Worm (Caenorhabditis elegans): ENCODE data around the gene Y17G7B.21.

Y17G7B.21 gene

ce11 chrII:11977363-11977762, at the start of gene Y17G7B.21:
Gene Y17G7B.21 (minus strand): TSS chrII:11977661.
- TF ChIP-seq hlh-17 (GFP tag; optimal IDR thresholded peaks at IDR 0.05; ENCODE audit: borderline replicate concordance) (peak; percentile 72), grh-1 (GFP tag; IDR thresholded peaks at IDR 0.05) (0 out of 2 replicates have a peak, but pooled peaks have one; percentile 21), nhr-85 (tag) (peak; percentile 82), hpl-2 (GFP tag; optimal IDR thresholded peaks at IDR 0.05) (no peak), nhr-77 (tag; optimal IDR thresholded peaks at IDR 0.05) (peak; percentile 6), ztf-4 (tag; optimal IDR thresholded peaks at IDR 0.05) (no peak), efl-1 (optimal IDR thresholded peaks at IDR 0.05) (no peak), efl-1 (GFP tag; optimal IDR thresholded peaks at IDR 0.05 in 1 of 2) (peak in 1 of 2 experiments; percentile 91), sptf-1 (tag; optimal IDR thresholded peaks at IDR 0.05) (no peak), ceh-8 (GFP tag; optimal IDR thresholded peaks at IDR 0.05) (no peak), nhr-71 (tag; optimal IDR thresholded peaks at IDR 0.05) (no peak), egl-13 (tag; optimal IDR thresholded peaks at IDR 0.05) (peak; percentile 1), lir-3 (tag; optimal IDR thresholded peaks at IDR 0.05; ENCODE audit: poor library complexity) (no peak)

- TF ChIP-seq ceh-90 (tag; optimal IDR thresholded peaks at IDR 0.05) (no peak), efl-1 (optimal IDR thresholded peaks at IDR 0.05) (peak; percentile 4 to 21), efl-1 (GFP tag; optimal IDR thresholded peaks at IDR 0.05 in 1 of 2) (peak; percentile 18 to 92), tlp-1 (tag; optimal IDR thresholded peaks at IDR 0.05) (no peak), fkh-4 (tag; optimal IDR thresholded peaks at IDR 0.05; ENCODE audit: borderline replicate concordance) (no peak), ama-1 (optimal IDR thresholded peaks at IDR 0.05) (no peak), unc-130 (tag; optimal IDR thresholded peaks at IDR 0.05) (no peak), snu-23 (GFP tag; optimal IDR thresholded peaks at IDR 0.05) (peak; percentile 5), skn-1 (tag; optimal IDR thresholded peaks at IDR 0.05) (peak; percentile 48), snpc-4 (tag; optimal IDR thresholded peaks at IDR 0.05) (no peak), lin-35 (GFP tag; optimal IDR thresholded peaks at IDR 0.05) (peak in 1 of 2 experiments; percentile 23), pqm-1 (tag; optimal IDR thresholded peaks at IDR 0.05) (no peak), sup-37 (GFP tag; optimal IDR thresholded peaks at IDR 0.05) (no peak), mdl-1 (tag; optimal IDR thresholded peaks at IDR 0.05) (no peak), F16B12.6 (tag; optimal IDR thresholded peaks at IDR 0.05) (peak; percentile 79), zip-4 (GFP tag; optimal IDR thresholded peaks at IDR 0.05) (no peak), swsn-7 (tag; optimal IDR thresholded peaks at IDR 0.05) (no peak), mep-1 (tag; optimal IDR thresholded peaks at IDR 0.05) (peak; percentile 22), ces-1 (GFP tag; optimal IDR thresholded peaks at IDR 0.05) (no peak), alr-1 (tag; optimal IDR thresholded peaks at IDR 0.05; ENCODE audit: borderline replicate concordance) (no peak), ceh-8 (GFP tag; optimal IDR thresholded peaks at IDR 0.05) (no peak), dpl-1 (GFP tag; optimal IDR thresholded peaks at IDR 0.05) (peak in 1 of 3 experiments; percentile 37), sptf-1 (tag; optimal IDR thresholded peaks at IDR 0.05) (no peak), lsy-2 (tag; optimal IDR thresholded peaks at IDR 0.05) (peak; percentile 56 to 90), mef-2 (tag; optimal IDR thresholded peaks at IDR 0.05) (no peak), unc-62 (GFP tag; optimal IDR thresholded peaks at IDR 0.05) (no peak)
Observed at ce11 chrII:12023315-12023878, 45.9 kb upstream of the Y17G7B.21 start, which contains the start of gene Y17G7B.12. Gene Y17G7B.12 (plus strand): TSS chrII:12023861.

ce11 chrII:12008772-12009171, 31.3 kb upstream of the Y17G7B.21 start, which contains the start of gene glb-29:
Gene glb-29 (plus strand): TSS chrII:12009072.
- no peak for TF ChIP-seq fos-1 (tag; optimal IDR thresholded peaks at IDR 0.05)
- no peak for TF ChIP-seq unc-98 (GFP tag; IDR thresholded peaks at IDR 0.05)
- no peak for TF ChIP-seq ztf-11 (tag; optimal IDR thresholded peaks at IDR 0.05)
- no peak for TF ChIP-seq fkh-10 (GFP tag; optimal IDR thresholded peaks at IDR 0.05)

Data from whole organism, L1 larva.